Fruit fly (Drosophila melanogaster) whole organism, embryonic: ENCODE measurements around the gene cyr.
A peak's percentile ranks its signal among the peaks of the same experiment; 100 is the strongest.

Source experiments
- Antp ChIP-seq: fragments of 200-800 bp; sonication (Bioruptor generic); optimal IDR thresholded peaks from 3 replicates; lab custom pipeline; 2016; ENCODE audit warnings: missing biosample characterization, missing genetic modification characterization
- B-H2 ChIP-seq: fragments of 200-800 bp; sonication (Bioruptor generic); optimal IDR thresholded peaks from 2 replicates; lab custom pipeline; 2018; ENCODE audit warnings: missing biosample characterization, mild to moderate bottlenecking, missing genetic modification characterization
- CG1024 ChIP-seq: fragments of 200-800 bp; sonication (Bioruptor generic); IDR thresholded peaks from 2 replicates; pipeline ENCODE4 v1.3.6; 2022; ENCODE audit warnings: missing biosample characterization, missing genetic modification characterization
- CG10366 ChIP-seq: fragments of 200-800 bp; sonication (Bioruptor generic); IDR thresholded peaks from 2 replicates; pipeline ENCODE4 v1.3.6; 2022; ENCODE audit warnings: missing biosample characterization, missing genetic modification characterization
- CG10543 ChIP-seq: fragments of 200-800 bp; sonication (Bioruptor generic); optimal IDR thresholded peaks from 3 replicates; lab custom pipeline; 2017; ENCODE audit warnings: missing biosample characterization, mild to moderate bottlenecking, missing genetic modification characterization, moderate library complexity
- CG11723 ChIP-seq: fragments of 200-800 bp; sonication (Bioruptor generic); optimal IDR thresholded peaks from 2 replicates; lab custom pipeline; 2017; ENCODE audit warnings: missing biosample characterization, mild to moderate bottlenecking, missing genetic modification characterization
- CG13894 ChIP-seq: fragments of 200-800 bp; sonication (Bioruptor generic); optimal IDR thresholded peaks from 3 replicates; lab custom pipeline; 2018; ENCODE audit warnings: missing biosample characterization, mild to moderate bottlenecking, missing genetic modification characterization, moderate library complexity
- CG14050 ChIP-seq: fragments of 200-800 bp; sonication (Bioruptor generic); IDR thresholded peaks from 3 replicates; pipeline ENCODE4 v1.3.6; 2022; ENCODE audit warnings: missing biosample characterization, missing genetic modification characterization
- CG17361 ChIP-seq: fragments of 200-800 bp; sonication (Bioruptor generic); IDR thresholded peaks from 3 replicates; pipeline ENCODE4 v1.3.6; 2022; ENCODE audit warnings: missing biosample characterization, missing genetic modification characterization
- CG17829 ChIP-seq: fragments of 200-800 bp; optimal IDR thresholded peaks from 2 replicates; lab custom pipeline; 2019; ENCODE audit warnings: missing biosample characterization, mild to moderate bottlenecking, missing genetic modification characterization, moderate library complexity
- CG2120 ChIP-seq: fragments of 200-800 bp; sonication (Bioruptor generic); optimal IDR thresholded peaks from 3 replicates; lab custom pipeline; 2016; ENCODE audit warnings: missing biosample characterization, missing genetic modification characterization
- CG3281 ChIP-seq: fragments of 200-800 bp; sonication (Bioruptor generic); optimal IDR thresholded peaks from 3 replicates; lab custom pipeline; 2017; ENCODE audit warnings: missing biosample characterization, mild to moderate bottlenecking, missing genetic modification characterization
- CG33557 ChIP-seq: fragments of 200-800 bp; sonication (Bioruptor generic); optimal IDR thresholded peaks from 2 replicates; lab custom pipeline; 2019; ENCODE audit warnings: missing biosample characterization, mild to moderate bottlenecking, missing genetic modification characterization, moderate library complexity
- CG4707 ChIP-seq: fragments of 200-800 bp; sonication (Bioruptor generic); optimal IDR thresholded peaks from 2 replicates; lab custom pipeline; 2018; ENCODE audit warnings: missing biosample characterization, mild to moderate bottlenecking, missing genetic modification characterization, moderate library complexity
- CG4854 ChIP-seq: fragments of 200-800 bp; sonication (Bioruptor generic); optimal IDR thresholded peaks from 2 replicates; lab custom pipeline; 2016; ENCODE audit warnings: missing biosample characterization, missing genetic modification characterization, inconsistent platforms
- CG6854 ChIP-seq: fragments of 200-800 bp; sonication (Bioruptor generic); optimal IDR thresholded peaks from 3 replicates; lab custom pipeline; 2017; ENCODE audit warnings: missing biosample characterization, mild to moderate bottlenecking, missing genetic modification characterization
- CG8290 ChIP-seq, 3 experiments: fragments of 200-800 bp; sonication (Bioruptor generic); optimal IDR thresholded peaks; 2 replicates each; lab custom pipeline; 2016 to 2019; ENCODE audit warnings: missing biosample characterization in 3 of 3, missing genetic modification characterization in 3 of 3, mild to moderate bottlenecking in 2 of 3, moderate library complexity in 1 of 3
- CG8359 ChIP-seq: fragments of 200-800 bp; sonication (Bioruptor generic); optimal IDR thresholded peaks from 2 replicates; lab custom pipeline; 2017; ENCODE audit warnings: missing biosample characterization, mild to moderate bottlenecking, missing genetic modification characterization, borderline replicate concordance
- CG9215 ChIP-seq: fragments of 200-800 bp; sonication (Bioruptor generic); IDR thresholded peaks from 2 replicates; pipeline ENCODE4 v1.3.6; 2022; ENCODE audit warnings: missing biosample characterization, missing genetic modification characterization
- CrebB ChIP-seq: fragments of 200-800 bp; sonication (Bioruptor generic); optimal IDR thresholded peaks from 3 replicates; lab custom pipeline; 2018; ENCODE audit warnings: missing biosample characterization, mild to moderate bottlenecking, missing genetic modification characterization
- D19A ChIP-seq: fragments of 200-800 bp; optimal IDR thresholded peaks from 3 replicates; lab custom pipeline; 2019; ENCODE audit warnings: missing biosample characterization, mild to moderate bottlenecking, missing genetic modification characterization, moderate library complexity
- Dp ChIP-seq: fragments of 200-800 bp; sonication (Bioruptor generic); optimal IDR thresholded peaks from 2 replicates; lab custom pipeline; 2018; ENCODE audit warnings: missing biosample characterization, mild to moderate bottlenecking, missing genetic modification characterization, moderate library complexity
- HmgZ ChIP-seq: fragments of 200-800 bp; sonication (Bioruptor generic); optimal IDR thresholded peaks from 2 replicates; lab custom pipeline; 2018; ENCODE audit warnings: missing biosample characterization, mild to moderate bottlenecking, missing genetic modification characterization
- Hr3 ChIP-seq: fragments of 200-800 bp; sonication (Bioruptor generic); optimal IDR thresholded peaks from 3 replicates; lab custom pipeline; 2016; ENCODE audit warnings: missing biosample characterization, missing genetic modification characterization
- Hsf ChIP-seq: fragments of 200-800 bp; sonication (Bioruptor generic); optimal IDR thresholded peaks from 3 replicates; lab custom pipeline; 2016; ENCODE audit warnings: missing biosample characterization, missing genetic modification characterization
- Lhr ChIP-seq: fragments of 200-800 bp; sonication (Bioruptor generic); optimal IDR thresholded peaks from 3 replicates; lab custom pipeline; 2017; ENCODE audit warnings: mild to moderate bottlenecking, missing biosample characterization, missing genetic modification reagents, missing genetic modification characterization
- MTF-1 ChIP-seq: fragments of 200-800 bp; sonication (Bioruptor generic); optimal IDR thresholded peaks from 2 replicates; lab custom pipeline; 2018; ENCODE audit warnings: missing biosample characterization, mild to moderate bottlenecking, missing genetic modification characterization, borderline replicate concordance
- NC2α ChIP-seq: fragments of 200-800 bp; sonication (Bioruptor generic); optimal IDR thresholded peaks from 2 replicates; lab custom pipeline; 2016; ENCODE audit warnings: missing biosample characterization, missing genetic modification characterization
- NfI ChIP-seq: fragments of 200-800 bp; sonication (Bioruptor generic); optimal IDR thresholded peaks from 3 replicates; lab custom pipeline; 2018; ENCODE audit warnings: missing biosample characterization, mild to moderate bottlenecking, missing genetic modification characterization, moderate library complexity
- Rfx ChIP-seq: fragments of 200-800 bp; sonication (Bioruptor generic); IDR thresholded peaks from 2 replicates; pipeline ENCODE4 v1.3.6; 2022; ENCODE audit warnings: missing biosample characterization, missing genetic modification characterization
- ap ChIP-seq: fragments of 200-800 bp; sonication (Bioruptor generic); IDR thresholded peaks from 2 replicates; pipeline ENCODE4 v1.3.6; 2022; ENCODE audit warnings: missing biosample characterization, missing genetic modification characterization
- bowl ChIP-seq: fragments of 200-800 bp; sonication (Bioruptor generic); IDR thresholded peaks from 2 replicates; pipeline ENCODE4 v1.3.6; 2022; ENCODE audit warnings: missing biosample characterization, missing genetic modification characterization
- chinmo ChIP-seq: fragments of 200-800 bp; sonication (Bioruptor generic); IDR thresholded peaks from 4 replicates; pipeline ENCODE4 v1.3.6; 2022; ENCODE audit warnings: missing biosample characterization, missing genetic modification characterization; ENCODE audit not compliant: partially characterized antibody
- danr ChIP-seq: fragments of 200-800 bp; sonication (Bioruptor generic); IDR thresholded peaks from 2 replicates; pipeline ENCODE4 v1.3.6; 2022; ENCODE audit warnings: missing biosample characterization, missing genetic modification characterization
- fru ChIP-seq: fragments of >200 bp; optimal IDR thresholded peaks from 2 replicates; lab custom pipeline; 2017
- fu2 ChIP-seq: fragments of 200-800 bp; sonication (Bioruptor generic); optimal IDR thresholded peaks from 2 replicates; lab custom pipeline; 2016; ENCODE audit warnings: missing biosample characterization, missing genetic modification characterization
- gce ChIP-seq: fragments of 200-800 bp; sonication (Bioruptor generic); IDR thresholded peaks from 3 replicates; pipeline ENCODE4 v1.3.6; 2022; ENCODE audit warnings: missing biosample characterization, missing genetic modification characterization
- ham ChIP-seq: fragments of 200-800 bp; sonication (Bioruptor generic); IDR thresholded peaks from 2 replicates; pipeline ENCODE4 v1.3.6; 2022; ENCODE audit warnings: missing biosample characterization, missing genetic modification characterization
- jigr1 ChIP-seq: fragments of 200-800 bp; sonication (Bioruptor generic); IDR thresholded peaks from 3 replicates; pipeline ENCODE4 v1.3.6; 2022; ENCODE audit warnings: missing biosample characterization, missing genetic modification characterization
- ken ChIP-seq: fragments of 200-800 bp; sonication (Bioruptor generic); IDR thresholded peaks from 3 replicates; pipeline ENCODE4 v1.3.6; 2022; ENCODE audit warnings: missing biosample characterization, missing genetic modification characterization
- lilli ChIP-seq: fragments of 200-800 bp; sonication (Bioruptor generic); optimal IDR thresholded peaks from 3 replicates; lab custom pipeline; 2016; ENCODE audit warnings: missing biosample characterization, missing genetic modification characterization
- lola ChIP-seq, 3 experiments: fragments of >200 bp in 2 of 3; fragments of 200-800 bp in 1 of 3; sonication (Bioruptor generic) in 1 of 3; optimal IDR thresholded peaks; 2 replicates each; lab custom pipeline; 2017 to 2019; ENCODE audit warnings: missing biosample characterization in 3 of 3, missing genetic modification characterization in 3 of 3, mild to moderate bottlenecking in 1 of 3, moderate library complexity in 1 of 3
- repo ChIP-seq: fragments of 200-800 bp; sonication (Bioruptor generic); optimal IDR thresholded peaks from 2 replicates; lab custom pipeline; 2016; ENCODE audit warnings: missing biosample characterization, missing genetic modification characterization
- row ChIP-seq: fragments of 200-800 bp; sonication (Bioruptor generic); IDR thresholded peaks from 3 replicates; pipeline ENCODE4 v1.3.6; 2022; ENCODE audit warnings: missing biosample characterization, missing genetic modification characterization
- so ChIP-seq: fragments of 200-800 bp; sonication (Bioruptor generic); IDR thresholded peaks from 3 replicates; pipeline ENCODE4 v1.3.6; 2022; ENCODE audit warnings: missing biosample characterization, missing genetic modification characterization
- sqz ChIP-seq: fragments of 200-800 bp; sonication (Bioruptor generic); optimal IDR thresholded peaks from 3 replicates; lab custom pipeline; 2018; ENCODE audit warnings: missing biosample characterization, mild to moderate bottlenecking, missing genetic modification characterization
- tup ChIP-seq: fragments of 200-800 bp; sonication (Bioruptor generic); optimal IDR thresholded peaks from 2 replicates; lab custom pipeline; 2016; ENCODE audit warnings: missing biosample characterization, mild to moderate bottlenecking, missing genetic modification characterization, moderate library complexity
- twi ChIP-seq: fragments of 200-800 bp; optimal IDR thresholded peaks from 2 replicates; lab custom pipeline; 2019; ENCODE audit warnings: missing biosample characterization, mild to moderate bottlenecking, missing genetic modification characterization, moderate library complexity
- vvl ChIP-seq: fragments of 200-800 bp; sonication (Bioruptor generic); IDR thresholded peaks from 2 replicates; pipeline ENCODE4 v1.3.6; 2022; ENCODE audit warnings: missing biosample characterization, missing genetic modification characterization

The cyr gene

dm6 chrX:8101479-8102198 is 33.9 kb downstream of the cyr start, which contains the start of gene CG2258 (continued):
- TF ChIP-seq CG10366 (GFP tag; lab: Robert Waterston, UW) (peak; percentile 82), CG8359 (GFP tag; lab: Kevin White, UChicago) (no peak), Antp (GFP tag; lab: Kevin White, UChicago) (no peak), CG33557 (GFP tag; lab: Kevin White, UChicago) (peak; percentile 46), chinmo (GFP tag; lab: Robert Waterston, UW) (0 out of 4 replicates have a peak, but pooled peaks have one; percentile 29), jigr1 (peak; percentile 82), CG17829 (peak; percentile 87), CG8290 (GFP tag; optimal IDR thresholded peaks at IDR 0.05; lab: Kevin White, UChicago) (no peak), CG8290 (tag; optimal IDR thresholded peaks at IDR 0.05; lab: Kevin White, UChicago) (peak; percentile 16 to 87), CrebB (tag; lab: Kevin White, UChicago) (peak; percentile 74), Dp (peak; percentile 82), Hsf (GFP tag; lab: Kevin White, UChicago) (peak; percentile 85), NC2α (GFP tag; lab: Kevin White, UChicago) (peak; percentile 58), NfI (GFP tag; lab: Kevin White, UChicago) (peak; percentile 84), danr (GFP tag; lab: Robert Waterston, UW) (peak; percentile 83), ham (GFP tag; lab: Robert Waterston, UW) (peak; percentile 43; the same call in 1 of the 2 replicates), CG13894 (tag; lab: Kevin White, UChicago) (peak; percentile 65), CG11723 (GFP tag; lab: Kevin White, UChicago) (peak; percentile 68), gce (peak; percentile 79), fu2 (GFP tag; lab: Kevin White, UChicago) (peak; percentile 63), Rfx (GFP tag; lab: Robert Waterston, UW) (peak; percentile 88), lilli (GFP tag; lab: Kevin White, UChicago) (peak; percentile 46), CG6854 (GFP tag; lab: Kevin White, UChicago) (peak; percentile 64), row (GFP tag; lab: Robert Waterston, UW) (peak; percentile 93), CG17361 (GFP tag; lab: Robert Waterston, UW) (peak; percentile 84), vvl (peak; percentile 95), CG4854 (GFP tag; lab: Kevin White, UChicago) (peak; percentile 46), Hr3 (GFP tag; lab: Kevin White, UChicago) (peak; percentile 75), CG2120 (GFP tag; lab: Kevin White, UChicago) (peak; percentile 87), sqz (peak; percentile 82), twi (tag; lab: Kevin White, UChicago) (peak; percentile 79), HmgZ (tag; lab: Kevin White, UChicago) (peak; percentile 73), CG14050 (GFP tag; lab: Robert Waterston, UW) (peak; percentile 74), MTF-1 (GFP tag; lab: Kevin White, UChicago) (peak; percentile 76), lola (GFP tag; optimal IDR thresholded peaks at IDR 0.05; lab: Kevin White, UChicago) (peak in 1 of 3 experiments; percentile 58), B-H2 (peak; percentile 54), ken (GFP tag; lab: Robert Waterston, UW) (peak; percentile 87), fru (lab: Kevin White, UChicago) (no peak), tup (GFP tag; lab: Kevin White, UChicago) (peak; percentile 58), CG9215 (peak; percentile 72), repo (GFP tag; lab: Kevin White, UChicago) (peak; percentile 62), bowl (GFP tag; lab: Robert Waterston, UW) (peak; percentile 68; the same call in 1 of the 2 replicates), CG4707 (peak; percentile 43), Lhr (GFP tag; lab: Kevin White, UChicago) (peak; percentile 49), CG3281 (GFP tag; lab: Kevin White, UChicago) (peak; percentile 81), ap (GFP tag; lab: Robert Waterston, UW) (peak; percentile 80), CG10543 (GFP tag; lab: Kevin White, UChicago) (peak; percentile 81), so (GFP tag; lab: Robert Waterston, UW) (peak; percentile 68; the same call in 1 of the 3 replicates), CG1024 (GFP tag; lab: Robert Waterston, UW) (peak; percentile 76), D19A (tag; lab: Kevin White, UChicago) (peak; percentile 82)
